Worm (Caenorhabditis elegans): ENCODE measurements around the gene kvs-1.

- TF ChIP-seq ceh-16 (tag; optimal IDR thresholded peaks at IDR 0.05) (no peak), mab-5 (tag; optimal IDR thresholded peaks at IDR 0.05) (no peak), nhr-25 (tag; optimal IDR thresholded peaks at IDR 0.05) (no peak), unc-39 (tag; optimal IDR thresholded peaks at IDR 0.05) (no peak), ZK546.5 (tag; optimal IDR thresholded peaks at IDR 0.05) (no peak), nhr-10 (tag; optimal IDR thresholded peaks at IDR 0.05) (no peak), fos-1 (tag; optimal IDR thresholded peaks at IDR 0.05) (no peak), nhr-6 (tag; optimal IDR thresholded peaks at IDR 0.05) (no peak), nhr-77 (tag; optimal IDR thresholded peaks at IDR 0.05) (no peak), nhr-23 (tag; optimal IDR thresholded peaks at IDR 0.05) (no peak), nhr-11 (tag; optimal IDR thresholded peaks at IDR 0.05) (no peak), sma-3 (GFP tag; optimal IDR thresholded peaks at IDR 0.05) (no peak)
These were observed 17.2 kb upstream of the kvs-1 start for ce11 chrX:7724099-7724498.
